Worm (Caenorhabditis elegans) whole organism, L4/young adult: ENCODE data around the gene F25B5.3.

ENCODE experiments used
- dao-5 ChIP-seq: sonication (generic microtip); optimal IDR thresholded peaks from 2 replicates; lab custom pipeline; 2016; ENCODE audit warnings: missing genotype, missing genetic modification characterization, moderate library complexity, missing compliant biosample characterization
- him-1 ChIP-seq: sonication (generic microtip); optimal IDR thresholded peaks from 2 replicates; lab custom pipeline; 2016; ENCODE audit warnings: missing genotype, missing genetic modification reagents, missing genetic modification characterization, missing compliant biosample characterization

ce11 chrIII:5992913-5993312, 44.2 kb downstream of the F25B5.3 start, which contains the start of gene T04C9.1:
- TF ChIP-seq dao-5 (tag; lab: Kevin White, UChicago) (no peak), him-1 (tag; lab: Kevin White, UChicago) (no peak)
